Fruit fly (Drosophila melanogaster): Measurements from ENCODE around the gene CG3323.

Gene CG3323

dm6 chrX:5311838-5312339 is 6.4 kb upstream of the CG3323 start, which contains the start of the genes TrxT and dhd (continued):
- no peak for TF ChIP-seq Fer2 (tag; optimal IDR thresholded peaks at IDR 0.05)

DNA sequence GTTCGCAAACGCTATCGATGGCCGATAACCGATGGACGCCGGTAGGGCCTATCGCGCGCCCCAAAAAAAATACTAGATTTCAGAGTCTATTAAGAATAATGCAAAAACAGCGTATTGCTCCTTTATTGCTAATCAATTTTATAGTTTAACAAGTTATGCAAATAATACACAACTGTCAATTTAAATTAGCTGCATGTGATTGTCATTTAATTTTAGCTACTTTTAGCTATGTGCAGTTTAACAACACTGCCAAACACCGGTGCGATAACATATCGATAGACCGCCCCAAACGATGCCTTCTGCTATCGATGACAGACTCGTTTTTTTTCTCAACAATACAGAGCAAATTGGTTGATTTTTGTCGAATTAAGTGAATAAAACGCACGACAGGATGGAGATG is 3.5 kb upstream of the CG3323 start, which contains the start of the genes Cdk7 and snf:
Gene Cdk7 (minus strand): TSS at position 21 of the 400 bp plus-strand sequence.
Gene snf (plus strand): TSS at position 280 of the 400 bp plus-strand sequence.
- peak in 1 of 2 experiments; percentile 2 for TF ChIP-seq bsh (GFP tag; optimal IDR thresholded peaks at IDR 0.05)
- TF ChIP-seq CG11085 (GFP tag; IDR thresholded peaks at IDR 0.05): no peak
- TF ChIP-seq Sox102F (GFP tag; optimal IDR thresholded peaks at IDR 0.05): peak; percentile 16
- TF ChIP-seq bigmax (GFP tag; optimal IDR thresholded peaks at IDR 0.05): no peak
- no peak for TF ChIP-seq CG11723 (GFP tag; optimal IDR thresholded peaks at IDR 0.05)
- no peak for TF ChIP-seq ase (GFP tag; IDR thresholded peaks at IDR 0.05)
- TF ChIP-seq Dip2 (GFP tag; IDR thresholded peaks at IDR 0.05): no peak
- TF ChIP-seq hb (GFP tag; IDR thresholded peaks at IDR 0.05; ENCODE audit: partially characterized antibody): peak; percentile 92
- peak; percentile 20 for TF ChIP-seq bcd (GFP tag; optimal IDR thresholded peaks at IDR 0.05)
- TF ChIP-seq CG4707 (GFP tag; optimal IDR thresholded peaks at IDR 0.05): no peak
- TF ChIP-seq Deaf1 (tag; optimal IDR thresholded peaks at IDR 0.05): no peak
- TF ChIP-seq Xbp1 (GFP tag; optimal IDR thresholded peaks at IDR 0.05): peak; percentile 56
- TF ChIP-seq Dp (GFP tag; optimal IDR thresholded peaks at IDR 0.05): peak; percentile 68
- TF ChIP-seq cad (GFP tag; optimal IDR thresholded peaks at IDR 0.05): no peak
- TF ChIP-seq CG31388 (GFP tag; optimal IDR thresholded peaks at IDR 0.05): no peak
- peak; percentile 56 for TF ChIP-seq row (GFP tag; IDR thresholded peaks at IDR 0.05)
- TF ChIP-seq Ptx1 (GFP tag; IDR thresholded peaks at IDR 0.05): peak; percentile 36; the same call in 1 of the 2 replicates
- no peak for TF ChIP-seq bowl (GFP tag; IDR thresholded peaks at IDR 0.05)
- TF ChIP-seq sima (GFP tag; optimal IDR thresholded peaks at IDR 0.05): no peak
- TF ChIP-seq CG18764 (GFP tag; optimal IDR thresholded peaks at IDR 0.05): peak; percentile 83
- no peak for TF ChIP-seq tll (GFP tag; optimal IDR thresholded peaks at IDR 0.05)
- TF ChIP-seq CG6254 (GFP tag; optimal IDR thresholded peaks at IDR 0.05): no peak
- no peak for TF ChIP-seq pnt (GFP tag; optimal IDR thresholded peaks at IDR 0.05)
- TF ChIP-seq CG8359 (GFP tag; optimal IDR thresholded peaks at IDR 0.05; ENCODE audit: borderline replicate concordance): no peak
- no peak for TF ChIP-seq Nf-YB (GFP tag; optimal IDR thresholded peaks at IDR 0.05)
- peak; percentile 58 for TF ChIP-seq dm (GFP tag; optimal IDR thresholded peaks at IDR 0.05)
- TF ChIP-seq CG11504 (tag; optimal IDR thresholded peaks at IDR 0.05): no peak
- TF ChIP-seq lbe (GFP tag; optimal IDR thresholded peaks at IDR 0.05): peak; percentile 31
- TF ChIP-seq CG17328 (GFP tag; IDR thresholded peaks at IDR 0.05): no peak
- no peak for TF ChIP-seq hkb (optimal IDR thresholded peaks at IDR 0.05)
- no peak for TF ChIP-seq hkb (GFP tag; IDR thresholded peaks at IDR 0.05)
- peak; percentile 90 for TF ChIP-seq Sry-δ (GFP tag; optimal IDR thresholded peaks at IDR 0.05)
- TF ChIP-seq CG8924 (tag; optimal IDR thresholded peaks at IDR 0.05): no peak
- peak; percentile 85 for TF ChIP-seq nerfin-2 (GFP tag; IDR thresholded peaks at IDR 0.05; ENCODE audit: partially characterized antibody)
- no peak for TF ChIP-seq CG12104 (GFP tag; optimal IDR thresholded peaks at IDR 0.05)
- peak; percentile 3 for TF ChIP-seq CG17359 (tag; optimal IDR thresholded peaks at IDR 0.05)
- no peak for TF ChIP-seq CG9437 (GFP tag; optimal IDR thresholded peaks at IDR 0.05)
- no peak for TF ChIP-seq crol (GFP tag; IDR thresholded peaks at IDR 0.05)
- no peak for TF ChIP-seq CG1529 (GFP tag; optimal IDR thresholded peaks at IDR 0.05)
- TF ChIP-seq CG4617 (GFP tag; optimal IDR thresholded peaks at IDR 0.05; ENCODE audit: borderline replicate concordance): peak; percentile 45
- TF ChIP-seq chn (GFP tag; optimal IDR thresholded peaks at IDR 0.05): peak; percentile 27
- no peak for TF ChIP-seq Elba2 (GFP tag; optimal IDR thresholded peaks at IDR 0.05)
- peak; percentile 8 for TF ChIP-seq NfI (GFP tag; optimal IDR thresholded peaks at IDR 0.05)
- no peak for TF ChIP-seq schlank (tag; optimal IDR thresholded peaks at IDR 0.05)
- no peak for TF ChIP-seq CG2202 (tag; optimal IDR thresholded peaks at IDR 0.05)
- peak; percentile 65; the same call in 2 of the 3 replicates for TF ChIP-seq zfh1 (GFP tag; IDR thresholded peaks at IDR 0.05)
- TF ChIP-seq CG3847 (GFP tag; IDR thresholded peaks at IDR 0.05): peak; percentile 53
- TF ChIP-seq ttk (GFP tag; IDR thresholded peaks at IDR 0.05): no peak
